Fruit fly (Drosophila melanogaster) whole organism, embryonic: ENCODE data around the gene Acf.

Source experiments
- B-H2 ChIP-seq: fragments of 200-800 bp; sonication (Bioruptor generic); optimal IDR thresholded peaks from 2 replicates; lab custom pipeline; 2018; ENCODE audit warnings: missing biosample characterization, mild to moderate bottlenecking, missing genetic modification characterization
- CG12659 ChIP-seq: fragments of 200-800 bp; sonication (Bioruptor generic); optimal IDR thresholded peaks from 3 replicates; lab custom pipeline; 2017; ENCODE audit warnings: mild to moderate bottlenecking, missing biosample characterization, missing genetic modification reagents, missing genetic modification characterization
- CG15269 ChIP-seq: fragments of 200-800 bp; sonication (Bioruptor generic); optimal IDR thresholded peaks from 2 replicates; lab custom pipeline; 2018; ENCODE audit warnings: missing biosample characterization, mild to moderate bottlenecking, missing genetic modification characterization, moderate library complexity
- CG16863 ChIP-seq: fragments of 200-800 bp; sonication (Bioruptor generic); optimal IDR thresholded peaks from 3 replicates; lab custom pipeline; 2016; ENCODE audit warnings: missing biosample characterization, missing genetic modification characterization
- CG17361 ChIP-seq: fragments of 200-800 bp; sonication (Bioruptor generic); IDR thresholded peaks from 3 replicates; pipeline ENCODE4 v1.3.6; 2022; ENCODE audit warnings: missing biosample characterization, missing genetic modification characterization
- CG17385 ChIP-seq: fragments of 200-800 bp; sonication (Bioruptor generic); optimal IDR thresholded peaks from 3 replicates; lab custom pipeline; 2018; ENCODE audit warnings: missing biosample characterization, mild to moderate bottlenecking, missing genetic modification characterization
- CG17829 ChIP-seq: fragments of 200-800 bp; optimal IDR thresholded peaks from 2 replicates; lab custom pipeline; 2019; ENCODE audit warnings: missing biosample characterization, mild to moderate bottlenecking, missing genetic modification characterization, moderate library complexity
- CG18599 ChIP-seq: fragments of 200-800 bp; sonication (Bioruptor generic); optimal IDR thresholded peaks from 3 replicates; lab custom pipeline; 2017; ENCODE audit warnings: missing biosample characterization, missing genetic modification characterization, mild to moderate bottlenecking, moderate library complexity, missing genetic modification reagents
- CG2120 ChIP-seq: fragments of 200-800 bp; sonication (Bioruptor generic); optimal IDR thresholded peaks from 3 replicates; lab custom pipeline; 2016; ENCODE audit warnings: missing biosample characterization, missing genetic modification characterization
- CG2678 ChIP-seq: fragments of 200-800 bp; sonication (Bioruptor generic); optimal IDR thresholded peaks from 3 replicates; lab custom pipeline; 2019; ENCODE audit warnings: missing biosample characterization, mild to moderate bottlenecking, missing genetic modification characterization, moderate library complexity
- CG30403 ChIP-seq: fragments of 200-800 bp; sonication (Bioruptor generic); optimal IDR thresholded peaks from 3 replicates; lab custom pipeline; 2016; ENCODE audit warnings: missing biosample characterization, missing genetic modification characterization
- CG3726 ChIP-seq: fragments of 200-800 bp; sonication (Bioruptor generic); IDR thresholded peaks from 3 replicates; pipeline ENCODE4, ENCODE4 v1.3.6; 2022; ENCODE audit warnings: missing biosample characterization, missing genetic modification characterization
- CG3995 ChIP-seq: fragments of 200-800 bp; sonication (Bioruptor generic); optimal IDR thresholded peaks from 3 replicates; lab custom pipeline; 2016; ENCODE audit warnings: missing biosample characterization, missing genetic modification characterization
- CG4328 ChIP-seq: fragments of 200-800 bp; sonication (Bioruptor generic); optimal IDR thresholded peaks from 3 replicates; lab custom pipeline; 2017; ENCODE audit warnings: missing biosample characterization, missing genetic modification reagents, missing genetic modification characterization
- CG4617 ChIP-seq: fragments of 200-800 bp; sonication (Bioruptor generic); optimal IDR thresholded peaks from 3 replicates; lab custom pipeline; 2016; ENCODE audit warnings: missing biosample characterization, missing genetic modification characterization, borderline replicate concordance
- CG4707 ChIP-seq: fragments of 200-800 bp; sonication (Bioruptor generic); optimal IDR thresholded peaks from 2 replicates; lab custom pipeline; 2018; ENCODE audit warnings: missing biosample characterization, mild to moderate bottlenecking, missing genetic modification characterization, moderate library complexity
- CG6813 ChIP-seq: fragments of 200-800 bp; sonication (Bioruptor generic); optimal IDR thresholded peaks from 2 replicates; lab custom pipeline; 2017; ENCODE audit warnings: missing biosample characterization, missing genetic modification characterization, mild to moderate bottlenecking, moderate library complexity, missing genetic modification reagents
- CG7372 ChIP-seq: fragments of 200-800 bp; sonication (Bioruptor generic); IDR thresholded peaks from 2 replicates; pipeline ENCODE4 v1.3.6; 2022; ENCODE audit warnings: missing biosample characterization, missing genetic modification characterization
- CG8478 ChIP-seq: fragments of >200 bp; optimal IDR thresholded peaks from 2 replicates; lab custom pipeline; 2018
- CG9609 ChIP-seq: fragments of 200-800 bp; sonication (Bioruptor generic); optimal IDR thresholded peaks from 3 replicates; lab custom pipeline; 2016; ENCODE audit warnings: missing biosample characterization, missing genetic modification characterization
- CG9797 ChIP-seq: fragments of 200-800 bp; sonication (Bioruptor generic); optimal IDR thresholded peaks from 3 replicates; lab custom pipeline; 2018; ENCODE audit warnings: missing biosample characterization, mild to moderate bottlenecking, missing genetic modification characterization
- CG9817 ChIP-seq: fragments of 200-800 bp; sonication (Bioruptor generic); optimal IDR thresholded peaks from 2 replicates; lab custom pipeline; 2018; ENCODE audit warnings: missing biosample characterization, mild to moderate bottlenecking, missing genetic modification characterization, moderate library complexity
- CG9876 ChIP-seq: fragments of 200-800 bp; sonication (Bioruptor generic); optimal IDR thresholded peaks from 2 replicates; lab custom pipeline; 2016; ENCODE audit warnings: missing biosample characterization, missing genetic modification characterization
- CG9932 ChIP-seq: fragments of 200-800 bp; sonication (Bioruptor generic); IDR thresholded peaks from 2 replicates; pipeline ENCODE4 v1.3.6; 2022; ENCODE audit warnings: missing biosample characterization, missing genetic modification characterization
- Dad ChIP-seq: fragments of 200-800 bp; sonication (Bioruptor generic); optimal IDR thresholded peaks from 3 replicates; lab custom pipeline; 2016; ENCODE audit warnings: missing biosample characterization, missing genetic modification characterization
- Dek ChIP-seq: fragments of 200-800 bp; sonication (Bioruptor generic); optimal IDR thresholded peaks from 3 replicates; lab custom pipeline; 2019; ENCODE audit warnings: missing biosample characterization, mild to moderate bottlenecking, missing genetic modification characterization, moderate library complexity
- Lim3 ChIP-seq: fragments of 200-800 bp; sonication (Bioruptor generic); IDR thresholded peaks from 2 replicates; pipeline ENCODE4 v1.3.6; 2022; ENCODE audit warnings: missing biosample characterization, missing genetic modification characterization
- Lpt ChIP-seq: fragments of >200 bp; optimal IDR thresholded peaks from 2 replicates; lab custom pipeline; 2018; ENCODE audit warnings: missing biosample characterization, missing genetic modification characterization
- Meics ChIP-seq: fragments of 200-800 bp; sonication (Bioruptor generic); optimal IDR thresholded peaks from 2 replicates; lab custom pipeline; 2017; ENCODE audit warnings: missing biosample characterization, mild to moderate bottlenecking, missing genetic modification characterization
- Sox100B ChIP-seq: fragments of 200-800 bp; sonication (Bioruptor generic); optimal IDR thresholded peaks from 3 replicates; lab custom pipeline; 2018; ENCODE audit warnings: missing biosample characterization, mild to moderate bottlenecking, missing genetic modification characterization
- Sox102F ChIP-seq: fragments of 200-800 bp; sonication (Bioruptor generic); optimal IDR thresholded peaks from 2 replicates; lab custom pipeline; 2018; ENCODE audit warnings: missing biosample characterization, mild to moderate bottlenecking, missing genetic modification characterization, moderate library complexity
- TFAM ChIP-seq: fragments of 200-800 bp; sonication (Bioruptor generic); optimal IDR thresholded peaks from 2 replicates; lab custom pipeline; 2017; ENCODE audit warnings: missing biosample characterization, missing genetic modification characterization, inconsistent platforms
- Taf1 ChIP-seq: fragments of 200-800 bp; sonication (Bioruptor generic); IDR thresholded peaks from 2 replicates; pipeline ENCODE4 v1.3.6; 2022; ENCODE audit warnings: missing biosample characterization, missing genetic modification characterization
- ab ChIP-seq: fragments of 200-800 bp; sonication (Bioruptor generic); optimal IDR thresholded peaks from 2 replicates; lab custom pipeline; 2016; ENCODE audit warnings: missing biosample characterization, missing genetic modification characterization
- ap ChIP-seq: fragments of 200-800 bp; sonication (Bioruptor generic); IDR thresholded peaks from 2 replicates; pipeline ENCODE4 v1.3.6; 2022; ENCODE audit warnings: missing biosample characterization, missing genetic modification characterization
- bab2 ChIP-seq: fragments of 200-800 bp; sonication (Bioruptor generic); optimal IDR thresholded peaks from 2 replicates; lab custom pipeline; 2016; ENCODE audit warnings: missing biosample characterization, missing genetic modification characterization
- bigmax ChIP-seq: fragments of 200-800 bp; sonication (Bioruptor generic); optimal IDR thresholded peaks from 2 replicates; lab custom pipeline; 2018; ENCODE audit warnings: missing biosample characterization, mild to moderate bottlenecking, missing genetic modification characterization
- btn ChIP-seq: fragments of 200-800 bp; sonication (Bioruptor generic); optimal IDR thresholded peaks from 2 replicates; lab custom pipeline; 2016; ENCODE audit warnings: missing biosample characterization, missing genetic modification characterization
- crp ChIP-seq, 2 experiments: fragments of 200-800 bp; sonication (Bioruptor generic); optimal IDR thresholded peaks; 2 replicates in 1 of 2; 3 replicates in 1 of 2; lab custom pipeline; 2017; ENCODE audit warnings: missing biosample characterization in 2 of 2, missing genetic modification characterization in 2 of 2, mild to moderate bottlenecking in 1 of 2, moderate library complexity in 1 of 2
- da ChIP-seq: fragments of 200-800 bp; sonication (Bioruptor generic); optimal IDR thresholded peaks from 2 replicates; lab custom pipeline; 2016; ENCODE audit warnings: missing biosample characterization, missing genetic modification characterization
- danr ChIP-seq: fragments of 200-800 bp; sonication (Bioruptor generic); IDR thresholded peaks from 2 replicates; pipeline ENCODE4 v1.3.6; 2022; ENCODE audit warnings: missing biosample characterization, missing genetic modification characterization
- eyg ChIP-seq: fragments of 200-800 bp; sonication (Bioruptor generic); optimal IDR thresholded peaks from 3 replicates; lab custom pipeline; 2016; ENCODE audit warnings: missing biosample characterization, missing genetic modification characterization
- gcm ChIP-seq: fragments of 200-800 bp; sonication (Bioruptor generic); optimal IDR thresholded peaks from 2 replicates; lab custom pipeline; 2019; ENCODE audit warnings: missing biosample characterization, mild to moderate bottlenecking, missing genetic modification characterization, moderate library complexity
- nau ChIP-seq: fragments of 200-800 bp; sonication (Bioruptor generic); optimal IDR thresholded peaks from 3 replicates; lab custom pipeline; 2017; ENCODE audit warnings: missing biosample characterization, mild to moderate bottlenecking, missing genetic modification characterization, missing genetic modification reagents
- nom ChIP-seq: fragments of 200-800 bp; sonication (Bioruptor generic); optimal IDR thresholded peaks from 2 replicates; lab custom pipeline; 2017; ENCODE audit warnings: missing biosample characterization, missing genetic modification characterization, mild to moderate bottlenecking, moderate library complexity, missing genetic modification reagents
- pzg ChIP-seq: fragments of 200-800 bp; sonication (Bioruptor generic); optimal IDR thresholded peaks from 3 replicates; lab custom pipeline; 2018; ENCODE audit warnings: missing biosample characterization, mild to moderate bottlenecking, missing genetic modification characterization, moderate library complexity
- seq ChIP-seq: fragments of 200-800 bp; sonication (Bioruptor generic); IDR thresholded peaks from 2 replicates; pipeline ENCODE4 v1.3.6; 2022; ENCODE audit warnings: missing biosample characterization, missing genetic modification characterization
- sisA ChIP-seq: fragments of 200-800 bp; sonication (Bioruptor generic); IDR thresholded peaks from 2 replicates; pipeline ENCODE4 v1.3.6; 2022; ENCODE audit warnings: missing biosample characterization, missing genetic modification characterization
- ttk ChIP-seq: fragments of 200-800 bp; sonication (Bioruptor generic); IDR thresholded peaks from 2 replicates; pipeline ENCODE4 v2.1.2; 2022; ENCODE audit warnings: missing biosample characterization, missing genetic modification characterization
- vvl ChIP-seq: fragments of 200-800 bp; sonication (Bioruptor generic); IDR thresholded peaks from 2 replicates; pipeline ENCODE4 v1.3.6; 2022; ENCODE audit warnings: missing biosample characterization, missing genetic modification characterization
- zen ChIP-seq: fragments of 200-800 bp; sonication (Bioruptor generic); optimal IDR thresholded peaks from 3 replicates; lab custom pipeline; 2018; ENCODE audit warnings: missing biosample characterization, mild to moderate bottlenecking, missing genetic modification characterization, moderate library complexity

The Acf gene

dm6 chr3R:31810073-31810530, 16.3 kb downstream of the Acf start, which contains the start of gene Rift (continued):
- peak; percentile 28 for TF ChIP-seq CG9817
- TF ChIP-seq CG3726: no peak
- TF ChIP-seq danr: no peak
- TF ChIP-seq ab (GFP tag; lab: Kevin White, UChicago): no peak
- no peak for TF ChIP-seq ap (GFP tag; lab: Robert Waterston, UW)
- TF ChIP-seq Lim3 (GFP tag; lab: Robert Waterston, UW): no peak
- TF ChIP-seq Sox100B: no peak
- TF ChIP-seq CG30403 (GFP tag; lab: Kevin White, UChicago): peak; percentile 30
- peak; percentile 65 for TF ChIP-seq vvl (GFP tag; lab: Robert Waterston, UW)
- TF ChIP-seq pzg (GFP tag; lab: Kevin White, UChicago): peak; percentile 8
- TF ChIP-seq btn (GFP tag; lab: Kevin White, UChicago): no peak
- TF ChIP-seq CG9932: peak; percentile 57
- no peak for TF ChIP-seq eyg (GFP tag; lab: Kevin White, UChicago)
- TF ChIP-seq CG9797 (GFP tag; lab: Kevin White, UChicago): no peak
- TF ChIP-seq CG17361 (GFP tag; lab: Robert Waterston, UW): no peak
- no peak for TF ChIP-seq CG2678
- TF ChIP-seq CG12659 (GFP tag; lab: Kevin White, UChicago): peak; percentile 47
- TF ChIP-seq CG18599: peak; percentile 55
- TF ChIP-seq da: no peak
- TF ChIP-seq CG8478: no peak
- TF ChIP-seq CG4617 (GFP tag; lab: Kevin White, UChicago): no peak
- peak in 1 of 2 experiments; percentile 84 for TF ChIP-seq crp (GFP tag; optimal IDR thresholded peaks at IDR 0.05; lab: Kevin White, UChicago)
- TF ChIP-seq ttk (GFP tag; lab: Robert Waterston, UW): no peak
- TF ChIP-seq CG2120 (GFP tag; lab: Kevin White, UChicago): peak; percentile 54
- TF ChIP-seq bigmax (GFP tag; lab: Kevin White, UChicago): no peak
- TF ChIP-seq Dek (tag; lab: Kevin White, UChicago): no peak
- TF ChIP-seq Lpt (GFP tag; lab: Kevin White, UChicago): no peak
- no peak for TF ChIP-seq CG4707
- TF ChIP-seq CG17385 (GFP tag; lab: Kevin White, UChicago): peak; percentile 58
- TF ChIP-seq B-H2 (GFP tag; lab: Kevin White, UChicago): no peak
- no peak for TF ChIP-seq zen
- no peak for TF ChIP-seq CG9876 (GFP tag; lab: Kevin White, UChicago)
- TF ChIP-seq CG6813 (GFP tag; lab: Kevin White, UChicago): no peak
- no peak for TF ChIP-seq CG4328 (GFP tag; lab: Kevin White, UChicago)
- TF ChIP-seq TFAM: no peak
- peak; percentile 21 for TF ChIP-seq nau (GFP tag; lab: Kevin White, UChicago)
- TF ChIP-seq CG7372 (GFP tag; lab: Robert Waterston, UW): no peak
- peak; percentile 31 for TF ChIP-seq CG17829
- TF ChIP-seq CG16863 (GFP tag; lab: Kevin White, UChicago): no peak
- TF ChIP-seq CG9609 (GFP tag; lab: Kevin White, UChicago): peak; percentile 31
- TF ChIP-seq Meics (GFP tag; lab: Kevin White, UChicago): peak; percentile 29
- peak; percentile 4 for TF ChIP-seq nom
- no peak for TF ChIP-seq CG3995 (GFP tag; lab: Kevin White, UChicago)
- no peak; the same call in 1 of the 2 replicates for TF ChIP-seq seq (GFP tag; lab: Robert Waterston, UW)
- TF ChIP-seq Sox102F (GFP tag; lab: Kevin White, UChicago): peak; percentile 36
- no peak for TF ChIP-seq Taf1 (GFP tag; lab: Robert Waterston, UW)
- no peak for TF ChIP-seq Dad (GFP tag; lab: Kevin White, UChicago)
- peak; percentile 59 for TF ChIP-seq CG15269 (tag; lab: Kevin White, UChicago)
- no peak for TF ChIP-seq sisA (GFP tag; lab: Robert Waterston, UW)
- TF ChIP-seq gcm (GFP tag; lab: Kevin White, UChicago): peak; percentile 45
- peak; percentile 30 for TF ChIP-seq bab2
